Worm (Caenorhabditis elegans): ENCODE measurements around the gene sdz-37.

Gene sdz-37

ce11 chrII:10445738-10446137, 18.9 kb upstream of the sdz-37 start:
- TF ChIP-seq tlp-1 (tag; optimal IDR thresholded peaks at IDR 0.05): no peak
- TF ChIP-seq nhr-19 (GFP tag; conservative IDR thresholded peaks at IDR 0.05): no peak
- no peak for TF ChIP-seq fkh-10 (GFP tag; optimal IDR thresholded peaks at IDR 0.05)
- TF ChIP-seq blmp-1 (tag; optimal IDR thresholded peaks at IDR 0.05): peak; percentile 23
- no peak for TF ChIP-seq nhr-71 (tag; optimal IDR thresholded peaks at IDR 0.05)
- no peak for TF ChIP-seq sup-37 (GFP tag; optimal IDR thresholded peaks at IDR 0.05)
- TF ChIP-seq C34B4.2 (tag; optimal IDR thresholded peaks at IDR 0.05): no peak
- no peak for TF ChIP-seq snpc-4 (tag; optimal IDR thresholded peaks at IDR 0.05)
- no peak for TF ChIP-seq C04F5.9 (tag; optimal IDR thresholded peaks at IDR 0.05)
- TF ChIP-seq hlh-17 (GFP tag; optimal IDR thresholded peaks at IDR 0.05; ENCODE audit: borderline replicate concordance): no peak
- TF ChIP-seq ces-1 (GFP tag; optimal IDR thresholded peaks at IDR 0.05): no peak
- TF ChIP-seq unc-98 (GFP tag; IDR thresholded peaks at IDR 0.05): no peak
- TF ChIP-seq irx-1 (tag; optimal IDR thresholded peaks at IDR 0.05): no peak
- TF ChIP-seq skn-1 (tag; optimal IDR thresholded peaks at IDR 0.05): peak; percentile 53
- TF ChIP-seq zip-4 (GFP tag; optimal IDR thresholded peaks at IDR 0.05): peak; percentile 28
- TF ChIP-seq grh-1 (GFP tag; IDR thresholded peaks at IDR 0.05): no peak
- TF ChIP-seq nhr-11 (tag; optimal IDR thresholded peaks at IDR 0.05): peak; percentile 34
- TF ChIP-seq efl-1 (optimal IDR thresholded peaks at IDR 0.05): peak in 1 of 2 experiments; percentile 27
- TF ChIP-seq efl-1 (GFP tag; optimal IDR thresholded peaks at IDR 0.05 in 1 of 2): peak in 1 of 2 experiments; percentile 84
- no peak for TF ChIP-seq fos-1 (tag; optimal IDR thresholded peaks at IDR 0.05)
- no peak for TF ChIP-seq fkh-4 (tag; optimal IDR thresholded peaks at IDR 0.05; ENCODE audit: borderline replicate concordance)
- TF ChIP-seq lin-39 (tag; optimal IDR thresholded peaks at IDR 0.05): no peak
- TF ChIP-seq aha-1 (tag; optimal IDR thresholded peaks at IDR 0.05): no peak
- TF ChIP-seq nhr-90 (tag; optimal IDR thresholded peaks at IDR 0.05; ENCODE audit: poor library complexity): no peak
- TF ChIP-seq sptf-1 (tag; optimal IDR thresholded peaks at IDR 0.05): no peak
- TF ChIP-seq ets-5 (GFP tag; IDR thresholded peaks at IDR 0.05): no peak
- TF ChIP-seq nhr-85 (tag): no peak
- TF ChIP-seq isw-1 (GFP tag; IDR thresholded peaks at IDR 0.05): no peak
- peak; percentile 35 for TF ChIP-seq nhr-20 (tag; optimal IDR thresholded peaks at IDR 0.05)
- TF ChIP-seq lin-14 (GFP tag; optimal IDR thresholded peaks at IDR 0.05): peak; percentile 73
- TF ChIP-seq hpl-2 (GFP tag; optimal IDR thresholded peaks at IDR 0.05): no peak
- TF ChIP-seq ceh-88 (GFP tag; IDR thresholded peaks at IDR 0.05): no peak
- no peak for TF ChIP-seq vab-15 (tag; optimal IDR thresholded peaks at IDR 0.05)
- TF ChIP-seq sox-4 (tag; optimal IDR thresholded peaks at IDR 0.05): no peak
- TF ChIP-seq ceh-63 (GFP tag; optimal IDR thresholded peaks at IDR 0.05): no peak
- no peak for TF ChIP-seq dsc-1 (tag; optimal IDR thresholded peaks at IDR 0.05)
- TF ChIP-seq mab-9 (GFP tag; IDR thresholded peaks at IDR 0.05): no peak
- no peak for TF ChIP-seq ama-1 (optimal IDR thresholded peaks at IDR 0.05)
- TF ChIP-seq ztf-4 (tag; optimal IDR thresholded peaks at IDR 0.05): no peak
- no peak for TF ChIP-seq ceh-90 (tag; optimal IDR thresholded peaks at IDR 0.05)
- TF ChIP-seq mdl-1 (tag; optimal IDR thresholded peaks at IDR 0.05): peak in 1 of 2 experiments; percentile 52
- no peak for TF ChIP-seq xbp-1 (tag; optimal IDR thresholded peaks at IDR 0.05)
- TF ChIP-seq nhr-28 (tag; optimal IDR thresholded peaks at IDR 0.05): no peak
- TF ChIP-seq lsy-2 (tag; optimal IDR thresholded peaks at IDR 0.05): no peak
- TF ChIP-seq elt-3 (tag; optimal IDR thresholded peaks at IDR 0.05): no peak
- no peak for TF ChIP-seq hlh-4 (tag; optimal IDR thresholded peaks at IDR 0.05)
- no peak for TF ChIP-seq Y116A8C.19 (tag; optimal IDR thresholded peaks at IDR 0.05; ENCODE audit: borderline replicate concordance)
- no peak for TF ChIP-seq pag-3 (tag; optimal IDR thresholded peaks at IDR 0.05; ENCODE audit: borderline replicate concordance, insufficient read depth)
- no peak for TF ChIP-seq efl-3 (GFP tag; optimal IDR thresholded peaks at IDR 0.05)
- TF ChIP-seq nhr-237 (tag; optimal IDR thresholded peaks at IDR 0.05): no peak
- TF ChIP-seq snu-23 (GFP tag; optimal IDR thresholded peaks at IDR 0.05): no peak
- TF ChIP-seq lir-3 (tag; optimal IDR thresholded peaks at IDR 0.05; ENCODE audit: poor library complexity): no peak
- no peak for TF ChIP-seq nhr-47 (tag; optimal IDR thresholded peaks at IDR 0.05)
- TF ChIP-seq nhr-77 (tag; optimal IDR thresholded peaks at IDR 0.05): no peak
- no peak for TF ChIP-seq jun-1 (tag; optimal IDR thresholded peaks at IDR 0.05)
